Worm (Caenorhabditis elegans) whole organism, L2 larva: ENCODE results near the gene T25B2.2.

Experiments used
- ceh-82 ChIP-seq: fragments of 150-350 bp; optimal IDR thresholded peaks from 2 replicates; lab custom pipeline; 2014; ENCODE audit warnings: missing biosample characterization, missing genetic modification characterization
- egl-27 ChIP-seq: sonication (generic microtip); optimal IDR thresholded peaks from 3 replicates; lab custom pipeline; 2017; ENCODE audit warnings: missing biosample characterization, missing genetic modification reagents, missing genetic modification characterization
- lin-11 ChIP-seq: fragments of 150-350 bp; sonication (generic microtip); optimal IDR thresholded peaks from 2 replicates; lab custom pipeline; 2014; ENCODE audit warnings: missing biosample characterization, missing genetic modification characterization, inconsistent platforms, mixed read lengths
- lin-13 ChIP-seq: fragments of 150-350 bp; optimal IDR thresholded peaks from 2 replicates; lab custom pipeline; 2014; ENCODE audit warnings: missing biosample characterization, missing genetic modification reagents, missing genetic modification characterization
- mdl-1 ChIP-seq, 2 experiments: fragments of 150-350 bp in 1 of 2; sonication (generic microtip) in 1 of 2; optimal IDR thresholded peaks; 2 replicates each; lab custom pipeline; 2017; ENCODE audit warnings: missing biosample characterization in 2 of 2, missing genetic modification characterization in 2 of 2
- nhr-10 ChIP-seq: sonication (generic microtip); optimal IDR thresholded peaks from 2 replicates; lab custom pipeline; 2017; ENCODE audit warnings: missing biosample characterization, missing genetic modification characterization
- nhr-21 ChIP-seq: fragments of 150-350 bp; optimal IDR thresholded peaks from 2 replicates; lab custom pipeline; 2014; ENCODE audit warnings: missing biosample characterization, missing genetic modification characterization
- nhr-23 ChIP-seq: fragments of 150-350 bp; optimal IDR thresholded peaks from 2 replicates; lab custom pipeline; 2014; ENCODE audit warnings: missing biosample characterization, missing genetic modification reagents, missing genetic modification characterization
- nhr-237 ChIP-seq: fragments of 150-350 bp; optimal IDR thresholded peaks from 2 replicates; lab custom pipeline; 2014; ENCODE audit warnings: missing biosample characterization, missing genetic modification characterization
- nhr-25 ChIP-seq: fragments of 150-350 bp; sonication (generic microtip); optimal IDR thresholded peaks from 3 replicates; lab custom pipeline; 2014; ENCODE audit warnings: missing biosample characterization, missing genetic modification characterization
- unc-62 ChIP-seq: fragments of 150-350 bp; optimal IDR thresholded peaks from 2 replicates; lab custom pipeline; 2014; ENCODE audit warnings: missing biosample characterization, missing genetic modification reagents, missing genetic modification characterization
- ztf-11 ChIP-seq: sonication (generic microtip); optimal IDR thresholded peaks from 2 replicates; lab custom pipeline; 2017; ENCODE audit warnings: missing biosample characterization, missing genetic modification characterization
- ztf-4 ChIP-seq: fragments of 150-350 bp; optimal IDR thresholded peaks from 2 replicates; lab custom pipeline; 2014; ENCODE audit warnings: missing biosample characterization, missing genetic modification characterization

DNA sequence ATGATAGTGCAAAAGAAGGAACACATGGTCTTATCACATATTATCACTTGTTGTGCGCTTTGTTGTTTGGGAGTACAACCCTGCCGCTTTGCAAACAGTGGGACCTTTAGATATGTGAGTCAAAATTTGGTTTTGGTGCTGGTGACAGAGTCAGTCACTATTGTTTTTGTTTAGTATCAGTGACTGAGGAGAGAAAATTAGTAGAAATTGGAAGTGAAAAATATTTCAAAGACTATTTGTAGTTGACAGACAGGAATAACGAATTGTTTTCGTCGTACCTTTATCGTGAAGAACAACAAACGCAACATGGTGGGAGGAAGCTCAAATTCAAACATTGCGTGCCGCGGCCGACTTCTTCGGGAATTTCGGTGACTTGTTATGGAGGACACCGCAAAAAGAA lies 47.1 kb downstream of the T25B2.2 start, which contains the start of gene lrch-1:
- TF ChIP-seq mdl-1 (tag; optimal IDR thresholded peaks at IDR 0.05; lab: Kevin White, UChicago) (no peak), lin-13 (no peak), nhr-23 (tag; lab: Kevin White, UChicago) (no peak), nhr-237 (tag; lab: Kevin White, UChicago) (no peak), nhr-25 (no peak), ceh-82 (no peak), ztf-4 (no peak), lin-11 (tag; lab: Kevin White, UChicago) (no peak), unc-62 (GFP tag; lab: Kevin White, UChicago) (no peak), nhr-21 (tag; lab: Kevin White, UChicago) (no peak), ztf-11 (no peak), nhr-10 (no peak), egl-27 (tag; lab: Kevin White, UChicago) (no peak)
